Fruit fly (Drosophila melanogaster) whole organism, wandering third instar larva: ENCODE data around the gene CG42818.

ENCODE experiments used
- CG9705 ChIP-seq: fragments of 200-800 bp; sonication (Bioruptor generic); optimal IDR thresholded peaks from 2 replicates; lab custom pipeline; 2018; ENCODE audit warnings: missing biosample characterization, mild to moderate bottlenecking, missing genetic modification characterization
- Dfd ChIP-seq: fragments of >200 bp; optimal IDR thresholded peaks from 2 replicates; lab custom pipeline; 2017; ENCODE audit warnings: missing biosample characterization, missing genetic modification characterization
- Dif ChIP-seq: fragments of 200-275, 200-300 bp; sonication (Bioruptor generic); optimal IDR thresholded peaks from 2 replicates; lab custom pipeline; 2018; ENCODE audit warnings: missing biosample characterization, missing genetic modification characterization; ENCODE audit not compliant: partially characterized antibody
- GATAd ChIP-seq: sonication (Bioruptor generic); optimal IDR thresholded peaks from 2 replicates; lab custom pipeline; 2016; ENCODE audit warnings: missing biosample characterization, missing genetic modification characterization
- psq ChIP-seq: fragments of 200-800 bp; sonication (Bioruptor generic); optimal IDR thresholded peaks from 3 replicates; lab custom pipeline; 2017; ENCODE audit warnings: missing biosample characterization, mild to moderate bottlenecking, missing genetic modification characterization, moderate library complexity

DNA sequence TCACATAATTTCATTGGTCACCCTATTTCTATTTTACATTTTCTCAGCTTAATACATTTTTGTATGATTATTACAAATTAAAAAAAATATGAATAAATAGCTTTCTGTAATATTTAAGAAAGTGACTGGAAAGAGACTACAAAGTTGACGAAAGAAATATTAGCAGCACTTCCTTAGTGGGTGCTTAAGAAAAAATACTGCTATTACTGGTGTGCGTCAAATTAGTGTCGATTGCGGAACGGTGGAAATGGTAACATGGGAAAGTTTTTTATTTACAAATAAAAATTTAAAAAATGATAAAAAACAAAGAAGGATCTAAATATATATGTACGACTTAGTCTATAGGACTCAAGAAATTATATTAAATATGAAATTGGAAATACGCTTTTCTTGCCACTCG lies 17.8 kb upstream of the CG42818 start:
- TF ChIP-seq CG9705 (GFP tag; lab: Kevin White, UChicago) (no peak), GATAd (GFP tag; lab: Kevin White, UChicago) (no peak), Dfd (GFP tag; lab: Kevin White, UChicago) (no peak), psq (GFP tag; lab: Kevin White, UChicago) (no peak), Dif (no peak)
